Worm (Caenorhabditis elegans) whole organism, late embryonic: ENCODE measurements around the gene cdh-8.

ENCODE experiments used
- fkh-6 ChIP-seq: sonication (generic microtip); optimal IDR thresholded peaks from 2 replicates; lab custom pipeline; 2016; ENCODE audit warnings: missing genetic modification characterization, missing compliant biosample characterization
- nhr-11 ChIP-seq: fragments of 150-350 bp; optimal IDR thresholded peaks from 2 replicates; lab custom pipeline; 2014; ENCODE audit warnings: missing biosample characterization, missing genetic modification characterization
- nhr-232 ChIP-seq: sonication (generic microtip); optimal IDR thresholded peaks from 2 replicates; lab custom pipeline; 2016; ENCODE audit warnings: missing genetic modification characterization, missing compliant biosample characterization
- sox-4 ChIP-seq: sonication (generic microtip); optimal IDR thresholded peaks from 2 replicates; lab custom pipeline; 2017; ENCODE audit warnings: mild to moderate bottlenecking, missing genetic modification characterization, inconsistent platforms, missing compliant biosample characterization
- unc-86 ChIP-seq: sonication (generic microtip); optimal IDR thresholded peaks from 2 replicates; lab custom pipeline; 2016; ENCODE audit warnings: missing genetic modification characterization, missing compliant biosample characterization

DNA sequence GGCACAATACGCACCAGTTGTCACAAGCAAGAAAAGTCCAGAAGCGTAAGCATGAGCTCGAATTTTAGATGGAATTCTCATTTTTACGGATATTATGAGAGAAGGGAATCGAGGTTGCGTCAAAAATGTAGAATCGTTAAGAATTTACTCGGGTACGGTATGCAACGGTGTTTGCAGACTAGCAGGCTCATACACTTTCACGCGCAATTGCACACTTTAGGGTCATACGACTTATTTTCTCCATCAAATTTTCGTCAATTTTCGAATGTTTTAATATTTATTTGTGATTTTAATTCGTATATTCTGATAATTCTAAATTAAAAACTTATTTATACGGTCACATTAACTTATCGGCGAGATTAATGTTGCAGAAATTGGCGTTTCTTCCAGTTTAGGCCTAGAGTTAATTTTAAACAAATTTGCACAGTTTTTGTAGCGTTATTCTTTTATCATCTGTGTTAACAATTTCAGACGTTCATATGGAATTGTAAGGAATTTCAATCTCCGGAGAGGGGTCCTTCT is 53.9 kb downstream of the cdh-8 start, which contains the start of the genes T07A9.15 and nog-1:
- no peak for TF ChIP-seq fkh-6 (tag; lab: Kevin White, UChicago)
- no peak for TF ChIP-seq unc-86 (tag; lab: Kevin White, UChicago)
- TF ChIP-seq sox-4 (tag; lab: Kevin White, UChicago) = no peak
- no peak for TF ChIP-seq nhr-232 (tag; lab: Kevin White, UChicago)
- TF ChIP-seq nhr-11 = no peak
